Fruit fly (Drosophila melanogaster) whole organism, embryonic: Measurements from ENCODE around the gene Dap160.
A peak's percentile ranks its signal among the peaks of the same experiment; 100 is the strongest.

ENCODE experiments used
- Adf1 ChIP-seq: fragments of 200-800 bp; sonication (Bioruptor generic); IDR thresholded peaks from 2 replicates; pipeline ENCODE4 v1.3.6; 2022; ENCODE audit warnings: missing biosample characterization, missing genetic modification characterization
- Atf3 ChIP-seq: fragments of 200-800 bp; sonication (Bioruptor generic); optimal IDR thresholded peaks from 3 replicates; lab custom pipeline; 2016; ENCODE audit warnings: missing biosample characterization, missing genetic modification characterization
- Bdp1 ChIP-seq: fragments of 200-800 bp; sonication (Bioruptor generic); optimal IDR thresholded peaks from 3 replicates; lab custom pipeline; 2016; ENCODE audit warnings: missing biosample characterization, missing genetic modification characterization
- CG12769 ChIP-seq: fragments of 200-800 bp; sonication (Bioruptor generic); optimal IDR thresholded peaks from 2 replicates; lab custom pipeline; 2019; ENCODE audit warnings: missing biosample characterization, mild to moderate bottlenecking, missing genetic modification characterization, moderate library complexity
- CG13424 ChIP-seq: fragments of 200-800 bp; sonication (Bioruptor generic); optimal IDR thresholded peaks from 2 replicates; lab custom pipeline; 2019; ENCODE audit warnings: missing biosample characterization, mild to moderate bottlenecking, missing genetic modification characterization, moderate library complexity
- CG13624 ChIP-seq: fragments of 200-800 bp; sonication (Bioruptor generic); optimal IDR thresholded peaks from 2 replicates; lab custom pipeline; 2016; ENCODE audit warnings: missing biosample characterization, missing genetic modification characterization
- CG15514 ChIP-seq: fragments of 200-800 bp; sonication (Bioruptor generic); optimal IDR thresholded peaks from 3 replicates; lab custom pipeline; 2017; ENCODE audit warnings: missing biosample characterization, missing genetic modification characterization, mild to moderate bottlenecking, moderate library complexity, missing genetic modification reagents
- CG17361 ChIP-seq: fragments of 200-800 bp; sonication (Bioruptor generic); IDR thresholded peaks from 3 replicates; pipeline ENCODE4 v1.3.6; 2022; ENCODE audit warnings: missing biosample characterization, missing genetic modification characterization
- CG17385 ChIP-seq: fragments of 200-800 bp; sonication (Bioruptor generic); optimal IDR thresholded peaks from 3 replicates; lab custom pipeline; 2018; ENCODE audit warnings: missing biosample characterization, mild to moderate bottlenecking, missing genetic modification characterization
- CG1792 ChIP-seq: fragments of 200-800 bp; sonication (Bioruptor generic); optimal IDR thresholded peaks from 2 replicates; lab custom pipeline; 2016; ENCODE audit warnings: missing biosample characterization, missing genetic modification characterization
- CG2116 ChIP-seq: fragments of 200-800 bp; sonication (Bioruptor generic); optimal IDR thresholded peaks from 3 replicates; lab custom pipeline; 2018; ENCODE audit warnings: missing biosample characterization, mild to moderate bottlenecking, missing genetic modification characterization
- CG2199 ChIP-seq: fragments of 200-800 bp; sonication (Bioruptor generic); IDR thresholded peaks from 3 replicates; pipeline ENCODE4 v1.3.6; 2022; ENCODE audit warnings: missing biosample characterization, missing genetic modification characterization
- CG31224 ChIP-seq: fragments of 200-800 bp; sonication (Bioruptor generic); IDR thresholded peaks from 2 replicates; pipeline ENCODE4 v1.3.6; 2022; ENCODE audit warnings: missing biosample characterization, missing genetic modification characterization
- CG31388 ChIP-seq: fragments of 200-800 bp; sonication (Bioruptor generic); optimal IDR thresholded peaks from 2 replicates; lab custom pipeline; 2016; ENCODE audit warnings: missing biosample characterization, missing genetic modification characterization
- CG34224 ChIP-seq: fragments of 200-800 bp; sonication (Bioruptor generic); IDR thresholded peaks from 3 replicates; pipeline ENCODE4 v1.3.6; 2022; ENCODE audit warnings: missing biosample characterization, missing genetic modification characterization; ENCODE audit not compliant: partially characterized antibody
- CG34376 ChIP-seq: fragments of 200-800 bp; sonication (Bioruptor generic); optimal IDR thresholded peaks from 2 replicates; lab custom pipeline; 2018; ENCODE audit warnings: missing biosample characterization, mild to moderate bottlenecking, missing genetic modification characterization
- CG3838 ChIP-seq: fragments of 200-800 bp; sonication (Bioruptor generic); optimal IDR thresholded peaks from 3 replicates; lab custom pipeline; 2016; ENCODE audit warnings: missing biosample characterization, missing genetic modification characterization
- CG7357 ChIP-seq: fragments of 200-800 bp; sonication (Bioruptor generic); IDR thresholded peaks from 3 replicates; pipeline ENCODE4 v1.3.6; 2022; ENCODE audit warnings: missing biosample characterization, missing genetic modification characterization
- CG7745 ChIP-seq: fragments of 200-800 bp; sonication (Bioruptor generic); optimal IDR thresholded peaks from 2 replicates; lab custom pipeline; 2018; ENCODE audit warnings: missing biosample characterization, mild to moderate bottlenecking, missing genetic modification characterization, moderate library complexity
- CG7928 ChIP-seq: fragments of 200-800 bp; sonication (Bioruptor generic); optimal IDR thresholded peaks from 2 replicates; lab custom pipeline; 2017; ENCODE audit warnings: missing biosample characterization, mild to moderate bottlenecking, missing genetic modification characterization
- CG9437 ChIP-seq: fragments of 200-800 bp; sonication (Bioruptor generic); optimal IDR thresholded peaks from 2 replicates; lab custom pipeline; 2018; ENCODE audit warnings: missing biosample characterization, mild to moderate bottlenecking, missing genetic modification characterization
- CTCF ChIP-seq: fragments of 200-800 bp; sonication (Bioruptor generic); optimal IDR thresholded peaks from 2 replicates; lab custom pipeline; 2017; ENCODE audit warnings: missing biosample characterization, mild to moderate bottlenecking, missing genetic modification characterization, moderate library complexity
- Dbx ChIP-seq: fragments of 200-800 bp; sonication (Bioruptor generic); IDR thresholded peaks from 3 replicates; pipeline ENCODE4 v1.3.6; 2022; ENCODE audit warnings: missing biosample characterization, missing genetic modification characterization
- Deaf1 ChIP-seq: fragments of 200-800 bp; optimal IDR thresholded peaks from 3 replicates; lab custom pipeline; 2019; ENCODE audit warnings: missing biosample characterization, mild to moderate bottlenecking, missing genetic modification characterization, moderate library complexity
- Dek ChIP-seq: fragments of 200-800 bp; sonication (Bioruptor generic); optimal IDR thresholded peaks from 3 replicates; lab custom pipeline; 2019; ENCODE audit warnings: missing biosample characterization, mild to moderate bottlenecking, missing genetic modification characterization, moderate library complexity
- HLH4C ChIP-seq: fragments of 200-800 bp; sonication (Bioruptor generic); IDR thresholded peaks from 3 replicates; pipeline ENCODE4 v1.3.6; 2022; ENCODE audit warnings: missing biosample characterization, missing genetic modification characterization; ENCODE audit not compliant: partially characterized antibody
- HLH54F ChIP-seq: fragments of 200-800 bp; sonication (Bioruptor generic); optimal IDR thresholded peaks from 3 replicates; lab custom pipeline; 2016; ENCODE audit warnings: missing biosample characterization, missing genetic modification characterization
- Hsf ChIP-seq: fragments of 200-800 bp; sonication (Bioruptor generic); optimal IDR thresholded peaks from 3 replicates; lab custom pipeline; 2016; ENCODE audit warnings: missing biosample characterization, missing genetic modification characterization
- MBD-R2 ChIP-seq: fragments of 200-800 bp; sonication (Bioruptor generic); IDR thresholded peaks from 2 replicates; pipeline ENCODE4 v1.3.6; 2022; ENCODE audit warnings: missing biosample characterization, missing genetic modification characterization
- MESR4 ChIP-seq: fragments of 200-800 bp; sonication (Bioruptor generic); optimal IDR thresholded peaks from 2 replicates; lab custom pipeline; 2018; ENCODE audit warnings: missing biosample characterization, mild to moderate bottlenecking, missing genetic modification characterization, moderate library complexity
- Med ChIP-seq: fragments of 200-800 bp; sonication (Bioruptor generic); peaks from one replicate; lab custom pipeline; 2016; ENCODE audit warnings: missing biosample characterization, missing genetic modification characterization, mild to moderate bottlenecking, inconsistent platforms, moderate library complexity
- NC2β ChIP-seq: fragments of 200-800 bp; sonication (Bioruptor generic); optimal IDR thresholded peaks from 2 replicates; lab custom pipeline; 2016; ENCODE audit warnings: missing biosample characterization, missing genetic modification characterization
- NFAT ChIP-seq: fragments of 200-800 bp; sonication (Bioruptor generic); IDR thresholded peaks from 2 replicates; pipeline ENCODE4 v1.3.6; 2022; ENCODE audit warnings: missing biosample characterization, missing genetic modification characterization
- Ravus ChIP-seq: fragments of 200-800 bp; sonication (Bioruptor generic); IDR thresholded peaks from 2 replicates; pipeline ENCODE4 v1.3.6; 2022; ENCODE audit warnings: missing biosample characterization, missing genetic modification characterization
- Spps ChIP-seq: fragments of 200-800 bp; sonication (Bioruptor generic); optimal IDR thresholded peaks from 2 replicates; lab custom pipeline; 2018; ENCODE audit warnings: missing biosample characterization, mild to moderate bottlenecking, missing genetic modification characterization
- Sry-δ ChIP-seq: fragments of 200-800 bp; sonication (Bioruptor generic); optimal IDR thresholded peaks from 2 replicates; lab custom pipeline; 2016; ENCODE audit warnings: missing biosample characterization, missing genetic modification characterization
- br ChIP-seq: fragments of >200 bp; optimal IDR thresholded peaks from 2 replicates; lab custom pipeline; 2017
- crol ChIP-seq: fragments of 200-800 bp; sonication (Bioruptor generic); IDR thresholded peaks from 2 replicates; pipeline ENCODE4 v1.3.6; 2022; ENCODE audit warnings: missing biosample characterization, missing genetic modification characterization
- dan ChIP-seq: fragments of 200-800 bp; sonication (Bioruptor generic); IDR thresholded peaks from 2 replicates; pipeline ENCODE4 v1.3.6; 2022; ENCODE audit warnings: missing biosample characterization, missing genetic modification characterization
- eyg ChIP-seq: fragments of 200-800 bp; sonication (Bioruptor generic); optimal IDR thresholded peaks from 3 replicates; lab custom pipeline; 2016; ENCODE audit warnings: missing biosample characterization, missing genetic modification characterization
- fd102C ChIP-seq: fragments of 200-800 bp; sonication (Bioruptor generic); optimal IDR thresholded peaks from 2 replicates; lab custom pipeline; 2018; ENCODE audit warnings: missing biosample characterization, mild to moderate bottlenecking, missing genetic modification characterization, moderate library complexity
- gcm ChIP-seq: fragments of 200-800 bp; sonication (Bioruptor generic); optimal IDR thresholded peaks from 2 replicates; lab custom pipeline; 2019; ENCODE audit warnings: missing biosample characterization, mild to moderate bottlenecking, missing genetic modification characterization, moderate library complexity
- gcm2 ChIP-seq: fragments of 200-800 bp; sonication (Bioruptor generic); optimal IDR thresholded peaks from 2 replicates; lab custom pipeline; 2016; ENCODE audit warnings: missing biosample characterization, missing genetic modification characterization
- grn ChIP-seq: fragments of 200-800 bp; sonication (Bioruptor generic); optimal IDR thresholded peaks from 3 replicates; lab custom pipeline; 2017; ENCODE audit warnings: missing biosample characterization, missing genetic modification characterization
- knrl ChIP-seq: fragments of 200-800 bp; sonication (Bioruptor generic); IDR thresholded peaks from 3 replicates; pipeline ENCODE4 v1.3.6; 2022; ENCODE audit warnings: missing biosample characterization, missing genetic modification characterization; ENCODE audit not compliant: partially characterized antibody
- ro ChIP-seq: fragments of 200-800 bp; sonication (Bioruptor generic); IDR thresholded peaks from 2 replicates; pipeline ENCODE4 v1.3.6; 2022; ENCODE audit warnings: missing biosample characterization, missing genetic modification characterization
- sd ChIP-seq: fragments of 200-800 bp; sonication (Bioruptor generic); optimal IDR thresholded peaks from 3 replicates; lab custom pipeline; 2018; ENCODE audit warnings: missing biosample characterization, mild to moderate bottlenecking, missing genetic modification characterization, moderate library complexity
- tin ChIP-seq: fragments of 200-800 bp; sonication (Bioruptor generic); optimal IDR thresholded peaks from 3 replicates; lab custom pipeline; 2016; ENCODE audit warnings: missing biosample characterization, missing genetic modification characterization
- tna ChIP-seq: fragments of 200-800 bp; sonication (Bioruptor generic); IDR thresholded peaks from 2 replicates; pipeline ENCODE4 v1.3.6; 2022; ENCODE audit warnings: missing biosample characterization, missing genetic modification characterization; ENCODE audit not compliant: partially characterized antibody
- vfl ChIP-seq: fragments of 200-800 bp; sonication (Bioruptor generic); optimal IDR thresholded peaks from 2 replicates; lab custom pipeline; 2016; ENCODE audit warnings: missing biosample characterization, missing genetic modification characterization

The Dap160 gene

DNA sequence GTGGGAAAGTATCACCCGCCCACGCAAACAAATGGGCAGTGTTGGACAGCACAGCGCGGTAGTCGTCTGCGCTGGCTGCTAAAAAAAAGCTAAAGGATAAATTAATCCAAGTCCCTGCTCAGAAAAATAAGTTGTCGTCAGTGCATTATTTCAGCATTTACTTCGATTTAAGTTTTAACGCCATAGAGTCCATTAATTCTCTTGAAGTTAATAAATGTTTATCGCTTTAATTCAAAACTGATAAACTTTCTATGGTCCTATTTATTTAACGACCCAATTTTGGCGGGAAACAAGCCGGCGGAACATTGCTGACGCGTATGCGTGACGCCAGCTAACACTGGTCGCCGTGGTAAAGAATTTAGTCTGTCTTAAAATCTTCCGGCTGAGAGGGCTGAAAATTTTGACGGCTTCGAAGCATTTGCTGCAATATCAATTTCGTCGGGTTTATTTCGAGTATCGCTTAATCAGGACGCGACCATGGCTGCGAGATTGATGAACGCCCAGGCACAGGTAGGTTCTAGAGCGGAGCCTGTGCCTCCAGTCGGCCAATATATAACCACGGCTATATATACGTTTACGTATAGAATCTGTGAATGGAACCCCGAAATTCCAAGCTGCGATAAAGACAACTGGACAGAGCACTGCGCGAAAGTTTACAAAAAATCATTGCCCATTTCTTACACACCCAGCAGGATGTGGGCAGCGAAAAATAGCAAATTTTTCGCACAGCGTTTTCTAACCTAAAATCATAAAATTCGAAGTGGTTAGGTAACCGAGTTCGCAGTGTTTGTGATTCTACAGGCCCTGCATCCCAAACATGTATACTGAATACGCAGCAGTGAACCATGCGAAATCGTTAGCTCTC is 26.4 kb upstream of the Dap160 start, which contains the start of the genes mAcon1, CG43345 and CG43346 (continued):
- TF ChIP-seq Hsf (peak; percentile 88), CG7357 (GFP tag; lab: Robert Waterston, UW) (peak; percentile 59; the same call in 1 of the 3 replicates), vfl (GFP tag; lab: Kevin White, UChicago) (peak; percentile 68), NFAT (GFP tag; lab: Robert Waterston, UW) (no peak), CG17385 (GFP tag; lab: Kevin White, UChicago) (peak; percentile 75), Deaf1 (no peak), br (no peak), CG7928 (GFP tag; lab: Kevin White, UChicago) (peak; percentile 57), sd (tag; lab: Kevin White, UChicago) (no peak), CG34376 (GFP tag; lab: Kevin White, UChicago) (peak; percentile 89), MESR4 (peak; percentile 27), Med (GFP tag; lab: Kevin White, UChicago) (peak; percentile 98), CG34224 (GFP tag; lab: Robert Waterston, UW) (no peak), CTCF (peak; percentile 21), CG17361 (GFP tag; lab: Robert Waterston, UW) (no peak; the same call in 2 of the 3 replicates), Dbx (GFP tag; lab: Robert Waterston, UW) (peak; percentile 86), dan (no peak), grn (GFP tag; lab: Kevin White, UChicago) (no peak), Ravus (GFP tag; lab: Robert Waterston, UW) (no peak), MBD-R2 (peak; percentile 76), Spps (tag; lab: Kevin White, UChicago) (peak; percentile 24), gcm2 (GFP tag; lab: Kevin White, UChicago) (peak; percentile 52), tna (GFP tag; lab: Robert Waterston, UW) (no peak), CG7745 (no peak), CG13424 (tag; lab: Kevin White, UChicago) (peak; percentile 77), fd102C (peak; percentile 5), crol (no peak), knrl (GFP tag; lab: Robert Waterston, UW) (peak; percentile 24; the same call in 1 of the 3 replicates), NC2β (peak; percentile 80), HLH4C (GFP tag; lab: Robert Waterston, UW) (no peak), CG31224 (peak; percentile 56), CG15514 (GFP tag; lab: Kevin White, UChicago) (peak; percentile 80), CG13624 (GFP tag; lab: Kevin White, UChicago) (peak; percentile 91), HLH54F (GFP tag; lab: Kevin White, UChicago) (peak; percentile 93), Sry-δ (GFP tag; lab: Kevin White, UChicago) (peak; percentile 67), CG12769 (tag; lab: Kevin White, UChicago) (no peak), CG3838 (GFP tag; lab: Kevin White, UChicago) (peak; percentile 45), CG2116 (GFP tag; lab: Kevin White, UChicago) (peak; percentile 60), Bdp1 (peak; percentile 86), ro (GFP tag; lab: Robert Waterston, UW) (no peak), Atf3 (GFP tag; lab: Kevin White, UChicago) (peak; percentile 79), gcm (GFP tag; lab: Kevin White, UChicago) (no peak), Adf1 (GFP tag; lab: Robert Waterston, UW) (peak; percentile 32), eyg (GFP tag; lab: Kevin White, UChicago) (peak; percentile 75), Dek (tag; lab: Kevin White, UChicago) (peak; percentile 74), CG9437 (GFP tag; lab: Kevin White, UChicago) (peak; percentile 77), CG1792 (GFP tag; lab: Kevin White, UChicago) (peak; percentile 83), tin (GFP tag; lab: Kevin White, UChicago) (peak; percentile 80), CG31388 (no peak), CG2199 (no peak)
